Fruit fly (Drosophila melanogaster) whole organism, embryonic: Measurements from ENCODE around the gene CG5071.

Source experiments
- ATbp ChIP-seq: fragments of 200-800 bp; sonication (Bioruptor generic); optimal IDR thresholded peaks from 2 replicates; lab custom pipeline; 2017; ENCODE audit warnings: missing biosample characterization, mild to moderate bottlenecking, missing genetic modification characterization, missing genetic modification reagents
- Abd-B ChIP-seq: fragments of 200-800 bp; sonication (Bioruptor generic); optimal IDR thresholded peaks from 2 replicates; lab custom pipeline; 2018; ENCODE audit warnings: missing biosample characterization, mild to moderate bottlenecking, missing genetic modification characterization, moderate library complexity
- Adf1 ChIP-seq: fragments of 200-800 bp; sonication (Bioruptor generic); IDR thresholded peaks from 2 replicates; pipeline ENCODE4 v1.3.6; 2022; ENCODE audit warnings: missing biosample characterization, missing genetic modification characterization
- Blimp-1 ChIP-seq: fragments of 200-800 bp; sonication (Bioruptor generic); optimal IDR thresholded peaks from 3 replicates; lab custom pipeline; 2018; ENCODE audit warnings: missing biosample characterization, missing genetic modification characterization, mild to moderate bottlenecking, moderate library complexity, missing genetic modification reagents
- Bteb2 ChIP-seq: fragments of 200-800 bp; sonication (Bioruptor generic); optimal IDR thresholded peaks from 2 replicates; lab custom pipeline; 2016; ENCODE audit warnings: missing biosample characterization, missing genetic modification characterization
- CG10267 ChIP-seq: fragments of 200-800 bp; sonication (Bioruptor generic); optimal IDR thresholded peaks from 2 replicates; lab custom pipeline; 2018; ENCODE audit warnings: missing biosample characterization, mild to moderate bottlenecking, missing genetic modification characterization, moderate library complexity
- CG10274 ChIP-seq: fragments of 200-800 bp; sonication (Bioruptor generic); optimal IDR thresholded peaks from 3 replicates; lab custom pipeline; 2017; ENCODE audit warnings: missing biosample characterization, mild to moderate bottlenecking, missing genetic modification characterization
- CG10366 ChIP-seq: fragments of 200-800 bp; sonication (Bioruptor generic); IDR thresholded peaks from 2 replicates; pipeline ENCODE4 v1.3.6; 2022; ENCODE audit warnings: missing biosample characterization, missing genetic modification characterization
- CG11398 ChIP-seq: fragments of 200-800 bp; sonication (Bioruptor generic); optimal IDR thresholded peaks from 2 replicates; lab custom pipeline; 2016; ENCODE audit warnings: missing biosample characterization, missing genetic modification characterization
- CG12236 ChIP-seq: fragments of 200-800 bp; sonication (Bioruptor generic); optimal IDR thresholded peaks from 2 replicates; lab custom pipeline; 2016; ENCODE audit warnings: missing biosample characterization, missing genetic modification characterization
- CG13424 ChIP-seq: fragments of 200-800 bp; sonication (Bioruptor generic); optimal IDR thresholded peaks from 2 replicates; lab custom pipeline; 2019; ENCODE audit warnings: missing biosample characterization, mild to moderate bottlenecking, missing genetic modification characterization, moderate library complexity
- CG14710 ChIP-seq: fragments of 200-800 bp; sonication (Bioruptor generic); optimal IDR thresholded peaks from 3 replicates; lab custom pipeline; 2019; ENCODE audit warnings: missing biosample characterization, mild to moderate bottlenecking, missing genetic modification characterization, moderate library complexity
- CG1603 ChIP-seq: fragments of 200-800 bp; sonication (Bioruptor generic); optimal IDR thresholded peaks from 2 replicates; lab custom pipeline; 2019; ENCODE audit warnings: missing biosample characterization, mild to moderate bottlenecking, missing genetic modification characterization, moderate library complexity
- CG17802 ChIP-seq: fragments of 200-800 bp; sonication (Bioruptor generic); optimal IDR thresholded peaks from 2 replicates; lab custom pipeline; 2018; ENCODE audit warnings: missing biosample characterization, mild to moderate bottlenecking, missing genetic modification characterization, moderate library complexity
- CG18599 ChIP-seq: fragments of 200-800 bp; sonication (Bioruptor generic); optimal IDR thresholded peaks from 3 replicates; lab custom pipeline; 2017; ENCODE audit warnings: missing biosample characterization, missing genetic modification characterization, mild to moderate bottlenecking, moderate library complexity, missing genetic modification reagents
- CG2116 ChIP-seq: fragments of 200-800 bp; sonication (Bioruptor generic); optimal IDR thresholded peaks from 3 replicates; lab custom pipeline; 2018; ENCODE audit warnings: missing biosample characterization, mild to moderate bottlenecking, missing genetic modification characterization
- CG32767 ChIP-seq: fragments of 200-800 bp; sonication (Bioruptor generic); IDR thresholded peaks from 2 replicates; pipeline ENCODE4 v1.3.6; 2022; ENCODE audit warnings: missing biosample characterization, missing genetic modification characterization
- CG32772 ChIP-seq: fragments of 200-800 bp; sonication (Bioruptor generic); IDR thresholded peaks from 2 replicates; pipeline ENCODE4 v1.3.6; 2022; ENCODE audit warnings: missing biosample characterization, missing genetic modification characterization
- CG33557 ChIP-seq: fragments of 200-800 bp; sonication (Bioruptor generic); optimal IDR thresholded peaks from 2 replicates; lab custom pipeline; 2019; ENCODE audit warnings: missing biosample characterization, mild to moderate bottlenecking, missing genetic modification characterization, moderate library complexity
- CG7928 ChIP-seq: fragments of 200-800 bp; sonication (Bioruptor generic); optimal IDR thresholded peaks from 2 replicates; lab custom pipeline; 2017; ENCODE audit warnings: missing biosample characterization, mild to moderate bottlenecking, missing genetic modification characterization
- Camta ChIP-seq: fragments of 200-800 bp; sonication (Bioruptor generic); optimal IDR thresholded peaks from 2 replicates; lab custom pipeline; 2016; ENCODE audit warnings: missing biosample characterization, missing genetic modification characterization
- Dfd ChIP-seq, 2 experiments: fragments of >200 bp; optimal IDR thresholded peaks; 2 replicates each; lab custom pipeline; 2017; ENCODE audit warnings: missing biosample characterization in 2 of 2, missing genetic modification characterization in 2 of 2
- ERR ChIP-seq: fragments of 200-800 bp; sonication (Bioruptor generic); optimal IDR thresholded peaks from 2 replicates; lab custom pipeline; 2016; ENCODE audit warnings: missing biosample characterization, missing genetic modification characterization
- Fer1 ChIP-seq: fragments of 200-800 bp; sonication (Bioruptor generic); optimal IDR thresholded peaks from 2 replicates; lab custom pipeline; 2017; ENCODE audit warnings: missing biosample characterization, mild to moderate bottlenecking, missing genetic modification characterization
- Gsc ChIP-seq: fragments of 200-800 bp; sonication (Bioruptor generic); IDR thresholded peaks from 2 replicates; pipeline ENCODE4 v1.3.6; 2022; ENCODE audit warnings: missing biosample characterization, missing genetic modification characterization
- HLH4C ChIP-seq: fragments of 200-800 bp; sonication (Bioruptor generic); IDR thresholded peaks from 3 replicates; pipeline ENCODE4 v1.3.6; 2022; ENCODE audit warnings: missing biosample characterization, missing genetic modification characterization; ENCODE audit not compliant: partially characterized antibody
- Meics ChIP-seq: fragments of 200-800 bp; sonication (Bioruptor generic); optimal IDR thresholded peaks from 2 replicates; lab custom pipeline; 2017; ENCODE audit warnings: missing biosample characterization, mild to moderate bottlenecking, missing genetic modification characterization
- Mes4 ChIP-seq: fragments of 200-800 bp; sonication (Bioruptor generic); optimal IDR thresholded peaks from 2 replicates; lab custom pipeline; 2016; ENCODE audit warnings: missing biosample characterization, missing genetic modification characterization
- NK7.1 ChIP-seq: fragments of 200-800 bp; sonication (Bioruptor generic); optimal IDR thresholded peaks from 3 replicates; lab custom pipeline; 2016; ENCODE audit warnings: missing biosample characterization, missing genetic modification characterization
- Optix ChIP-seq: fragments of 200-800 bp; sonication (Bioruptor generic); IDR thresholded peaks from 3 replicates; pipeline ENCODE4 v1.3.6; 2022; ENCODE audit warnings: missing biosample characterization, missing genetic modification characterization
- Spps ChIP-seq: fragments of 200-800 bp; sonication (Bioruptor generic); optimal IDR thresholded peaks from 2 replicates; lab custom pipeline; 2018; ENCODE audit warnings: missing biosample characterization, mild to moderate bottlenecking, missing genetic modification characterization
- bigmax ChIP-seq: fragments of 200-800 bp; sonication (Bioruptor generic); optimal IDR thresholded peaks from 2 replicates; lab custom pipeline; 2018; ENCODE audit warnings: missing biosample characterization, mild to moderate bottlenecking, missing genetic modification characterization
- bsh ChIP-seq, 2 experiments: fragments of 200-800 bp; sonication (Bioruptor generic); optimal IDR thresholded peaks; 2 replicates each; lab custom pipeline; 2017 to 2018; ENCODE audit warnings: mild to moderate bottlenecking in 2 of 2, missing biosample characterization in 2 of 2, missing genetic modification characterization in 2 of 2, moderate library complexity in 1 of 2
- ewg ChIP-seq: fragments of 200-800 bp; sonication (Bioruptor generic); optimal IDR thresholded peaks from 3 replicates; lab custom pipeline; 2017; ENCODE audit warnings: mild to moderate bottlenecking, missing biosample characterization, missing genetic modification reagents, missing genetic modification characterization
- gt ChIP-seq: fragments of 200-800 bp; sonication (Bioruptor generic); IDR thresholded peaks from 2 replicates; pipeline ENCODE4 v1.3.6; 2022; ENCODE audit warnings: missing biosample characterization, missing genetic modification characterization
- klu ChIP-seq: fragments of 200-800 bp; sonication (Bioruptor generic); IDR thresholded peaks from 2 replicates; pipeline ENCODE4 v1.3.6; 2022; ENCODE audit warnings: missing biosample characterization, missing genetic modification characterization
- lab ChIP-seq: fragments of 200-800 bp; sonication (Bioruptor generic); optimal IDR thresholded peaks from 3 replicates; lab custom pipeline; 2017; ENCODE audit warnings: missing biosample characterization, missing genetic modification characterization, mild to moderate bottlenecking, moderate library complexity, missing genetic modification reagents
- nerfin-2 ChIP-seq: fragments of 200-800 bp; sonication (Bioruptor generic); IDR thresholded peaks from 2 replicates; pipeline ENCODE4 v1.3.6; 2022; ENCODE audit warnings: missing biosample characterization, missing genetic modification characterization; ENCODE audit not compliant: partially characterized antibody
- pho ChIP-seq: fragments of 200-800 bp; sonication (Bioruptor generic); optimal IDR thresholded peaks from 2 replicates; lab custom pipeline; 2016; ENCODE audit warnings: missing biosample characterization, missing genetic modification characterization
- prd ChIP-seq, 3 experiments: fragments of >200 bp in 2 of 3; fragments of 200-800 bp in 1 of 3; sonication (Bioruptor generic) in 1 of 3; optimal IDR thresholded peaks in 2 of 3; IDR thresholded peaks in 1 of 3; 2 replicates in 2 of 3; 3 replicates in 1 of 3; pipeline versions ENCODE4 v1.3.6 to Lab custom; 2017 to 2022; ENCODE audit warnings: missing biosample characterization in 1 of 3, missing genetic modification characterization in 1 of 3
- schlank ChIP-seq: fragments of 200-800 bp; sonication (Bioruptor generic); optimal IDR thresholded peaks from 2 replicates; lab custom pipeline; 2018; ENCODE audit warnings: missing biosample characterization, mild to moderate bottlenecking, missing genetic modification characterization
- sim ChIP-seq: fragments of 200-800 bp; sonication (Bioruptor generic); IDR thresholded peaks from 2 replicates; pipeline ENCODE4 v1.3.6; 2022; ENCODE audit warnings: missing biosample characterization, missing genetic modification characterization
- tgo ChIP-seq: fragments of 200-800 bp; sonication (Bioruptor generic); IDR thresholded peaks from 3 replicates; pipeline ENCODE4 v1.3.6; 2022; ENCODE audit warnings: missing biosample characterization, missing genetic modification characterization
- toy ChIP-seq: fragments of 200-800 bp; sonication (Bioruptor generic); IDR thresholded peaks from 2 replicates; pipeline ENCODE4 v1.3.6; 2022; ENCODE audit warnings: missing biosample characterization, missing genetic modification characterization
- ttk ChIP-seq: fragments of 200-800 bp; sonication (Bioruptor generic); IDR thresholded peaks from 2 replicates; pipeline ENCODE4 v2.1.2; 2022; ENCODE audit warnings: missing biosample characterization, missing genetic modification characterization
- unc-4 ChIP-seq: fragments of 200-800 bp; sonication (Bioruptor generic); IDR thresholded peaks from 2 replicates; pipeline ENCODE4 v1.3.6; 2022; ENCODE audit warnings: missing biosample characterization, missing genetic modification characterization; ENCODE audit not compliant: partially characterized antibody
- unpg ChIP-seq: fragments of 200-800 bp; sonication (Bioruptor generic); optimal IDR thresholded peaks from 3 replicates; lab custom pipeline; 2018; ENCODE audit warnings: missing biosample characterization, mild to moderate bottlenecking, missing genetic modification characterization, moderate library complexity
- wek ChIP-seq: fragments of 200-800 bp; sonication (Bioruptor generic); optimal IDR thresholded peaks from 3 replicates; lab custom pipeline; 2018; ENCODE audit warnings: missing biosample characterization, mild to moderate bottlenecking, missing genetic modification characterization, moderate library complexity
- zf30C ChIP-seq: fragments of 200-800 bp; sonication (Bioruptor generic); optimal IDR thresholded peaks from 3 replicates; lab custom pipeline; 2018; ENCODE audit warnings: missing biosample characterization, mild to moderate bottlenecking, missing genetic modification characterization

The CG5071 gene

DNA sequence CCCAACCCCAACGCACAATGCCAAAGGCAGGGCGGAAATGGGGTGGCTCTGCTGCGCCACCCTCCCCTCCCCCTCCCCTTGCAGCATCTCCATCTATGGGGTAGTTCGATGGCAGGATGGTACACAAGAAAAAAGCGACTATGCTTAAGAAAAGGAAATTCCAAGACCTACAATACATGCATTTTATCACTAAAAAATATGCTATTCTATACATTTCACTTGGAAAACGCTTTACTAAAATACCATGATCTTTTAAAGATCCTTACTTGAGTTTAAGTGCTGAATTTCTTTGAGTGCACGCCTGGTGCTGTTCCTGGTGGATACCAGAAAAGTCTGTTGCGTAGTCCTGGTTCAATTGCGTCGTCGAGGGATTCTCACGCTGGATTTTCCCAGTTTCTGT lies 12.9 kb downstream of the CG5071 start (continued):
- TF ChIP-seq CG7928 (GFP tag; lab: Kevin White, UChicago): no peak
- no peak for TF ChIP-seq bigmax (GFP tag; lab: Kevin White, UChicago)
- peak; percentile 77 for TF ChIP-seq CG10366 (GFP tag; lab: Robert Waterston, UW)
- TF ChIP-seq CG33557: peak; percentile 5
- peak; percentile 36 for TF ChIP-seq ERR
- no peak for TF ChIP-seq prd (optimal IDR thresholded peaks at IDR 0.05; lab: Kevin White, UChicago)
- TF ChIP-seq prd (GFP tag; IDR thresholded peaks at IDR 0.05; lab: Robert Waterston, UW): peak; percentile 84
- no peak for TF ChIP-seq unc-4 (GFP tag; lab: Robert Waterston, UW)
- peak; percentile 34 for TF ChIP-seq Bteb2 (GFP tag; lab: Kevin White, UChicago)
- TF ChIP-seq CG10267: peak; percentile 25
- no peak for TF ChIP-seq Dfd (GFP tag; optimal IDR thresholded peaks at IDR 0.05; lab: Kevin White, UChicago)
- peak; percentile 72 for TF ChIP-seq CG32767
- TF ChIP-seq nerfin-2 (GFP tag; lab: Robert Waterston, UW): no peak
- peak in 1 of 2 experiments; percentile 84 for TF ChIP-seq bsh (GFP tag; optimal IDR thresholded peaks at IDR 0.05; lab: Kevin White, UChicago)
- peak; percentile 57 for TF ChIP-seq CG1603 (tag; lab: Kevin White, UChicago)
- peak; percentile 25 for TF ChIP-seq CG11398 (GFP tag; lab: Kevin White, UChicago)
- no peak for TF ChIP-seq Spps (tag; lab: Kevin White, UChicago)
- TF ChIP-seq CG13424 (tag; lab: Kevin White, UChicago): peak; percentile 73
- peak; percentile 32 for TF ChIP-seq CG14710 (tag; lab: Kevin White, UChicago)
- TF ChIP-seq ewg (GFP tag; lab: Kevin White, UChicago): peak; percentile 48
- peak; percentile 76 for TF ChIP-seq ttk
- peak; percentile 72 for TF ChIP-seq ATbp (GFP tag; lab: Kevin White, UChicago)
- TF ChIP-seq CG2116 (GFP tag; lab: Kevin White, UChicago): no peak
- TF ChIP-seq tgo: peak; percentile 62
- peak; percentile 62 for TF ChIP-seq Meics
- peak; percentile 72 for TF ChIP-seq unpg (GFP tag; lab: Kevin White, UChicago)
- peak; percentile 39 for TF ChIP-seq CG17802 (tag; lab: Kevin White, UChicago)
- 0 out of 2 replicates have a peak, but pooled peaks have one; percentile 41 for TF ChIP-seq Gsc
- TF ChIP-seq NK7.1: peak; percentile 44
- TF ChIP-seq zf30C (GFP tag; lab: Kevin White, UChicago): peak; percentile 77
- TF ChIP-seq HLH4C (GFP tag; lab: Robert Waterston, UW): no peak
- peak; percentile 87 for TF ChIP-seq lab (GFP tag; lab: Kevin White, UChicago)
- TF ChIP-seq CG10274 (GFP tag; lab: Kevin White, UChicago): no peak
- no peak for TF ChIP-seq toy (GFP tag; lab: Robert Waterston, UW)
- no peak for TF ChIP-seq wek
- TF ChIP-seq klu (GFP tag; lab: Robert Waterston, UW): peak; percentile 44; the same call in 1 of the 2 replicates
- peak; percentile 90 for TF ChIP-seq CG18599
- TF ChIP-seq Optix: peak; percentile 55; the same call in 2 of the 3 replicates
- TF ChIP-seq Blimp-1 (GFP tag; lab: Kevin White, UChicago): peak; percentile 66
- TF ChIP-seq Camta (GFP tag; lab: Kevin White, UChicago): peak; percentile 13
- TF ChIP-seq Mes4 (GFP tag; lab: Kevin White, UChicago): peak; percentile 44
- peak; percentile 48; the same call in 1 of the 2 replicates for TF ChIP-seq sim
- TF ChIP-seq pho (GFP tag; lab: Kevin White, UChicago): peak; percentile 58
- TF ChIP-seq gt (GFP tag; lab: Robert Waterston, UW): peak; percentile 40; the same call in 1 of the 2 replicates
- TF ChIP-seq CG32772: peak; percentile 77
- peak; percentile 31; the same call in 1 of the 2 replicates for TF ChIP-seq Adf1 (GFP tag; lab: Robert Waterston, UW)
- TF ChIP-seq Fer1: peak; percentile 80
- no peak for TF ChIP-seq Abd-B (GFP tag; lab: Kevin White, UChicago)
- TF ChIP-seq schlank (tag; lab: Kevin White, UChicago): peak; percentile 34
- no peak for TF ChIP-seq CG12236 (GFP tag; lab: Kevin White, UChicago)
